Worm (Caenorhabditis elegans) whole organism, L4/young adult: ENCODE measurements around the gene C14C10.1.

Source experiments
- W03F9.2 ChIP-seq: fragments of 150-350 bp; optimal IDR thresholded peaks from 2 replicates; lab custom pipeline; 2014; ENCODE audit warnings: missing biosample characterization, missing genetic modification characterization
- him-1 ChIP-seq: sonication (generic microtip); optimal IDR thresholded peaks from 2 replicates; lab custom pipeline; 2016; ENCODE audit warnings: missing genotype, missing genetic modification reagents, missing genetic modification characterization, missing compliant biosample characterization

ce11 chrV:12540739-12541138 lies 47.4 kb upstream of the C14C10.1 start, which contains the start of gene F45D3.2:
- no peak for TF ChIP-seq him-1 (tag; lab: Kevin White, UChicago)
- no peak for TF ChIP-seq W03F9.2 (tag; lab: Kevin White, UChicago)
